Fruit fly (Drosophila melanogaster): ENCODE results near the gene CG10041.

DNA sequence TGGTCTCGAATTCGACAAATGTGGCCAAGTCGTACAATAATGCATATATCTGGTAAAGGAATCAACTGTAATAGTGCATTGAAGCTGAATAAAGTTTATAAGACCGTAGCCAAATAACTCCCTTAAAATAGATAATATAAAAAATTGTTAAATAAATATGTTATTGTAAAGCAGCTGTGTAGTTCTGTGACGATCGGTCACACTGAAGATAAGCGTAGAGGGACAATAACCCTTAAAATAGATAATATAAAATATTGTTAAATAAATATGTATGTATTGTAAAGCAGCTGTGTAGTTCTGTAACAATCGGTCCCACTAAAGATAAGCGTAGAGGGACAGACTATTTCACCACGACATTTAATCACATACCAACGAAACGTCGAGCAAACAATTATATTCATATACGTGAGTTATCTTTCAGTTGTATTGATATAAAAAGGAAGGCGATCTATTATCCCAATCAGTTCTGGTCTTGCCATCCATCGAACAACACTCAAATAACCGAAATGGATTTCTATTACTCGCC is 23.4 kb upstream of the CG10041 start, which contains the start of gene GstD5:
- no peak for TF ChIP-seq CG14655 (GFP tag; optimal IDR thresholded peaks at IDR 0.05)
- no peak for TF ChIP-seq Pif1B (GFP tag; optimal IDR thresholded peaks at IDR 0.05)
- no peak for TF ChIP-seq CG4496 (GFP tag; IDR thresholded peaks at IDR 0.05)

All from whole organism, pupa.